Fruit fly (Drosophila melanogaster): ENCODE results near the gene Hsp27.
A peak's percentile ranks its signal among the peaks of the same experiment; 100 is the strongest.

Hsp27 gene

dm6 chr3L:9431848-9432623 lies 48.2 kb downstream of the Hsp27 start:
- TF ChIP-seq Clk (GFP tag; optimal IDR thresholded peaks at IDR 0.05) (no peak), CG33017 (tag; optimal IDR thresholded peaks at IDR 0.05) (no peak), cnc (optimal IDR thresholded peaks at IDR 0.05) (no peak), CG11617 (GFP tag; optimal IDR thresholded peaks at IDR 0.05) (no peak), CG7045 (GFP tag; optimal IDR thresholded peaks at IDR 0.05) (no peak), CG14711 (tag; optimal IDR thresholded peaks at IDR 0.05) (no peak), cic (GFP tag; optimal IDR thresholded peaks at IDR 0.05) (no peak), bab1 (GFP tag; optimal IDR thresholded peaks at IDR 0.05) (no peak), pad (GFP tag; optimal IDR thresholded peaks at IDR 0.05) (no peak), Crg-1 (GFP tag; optimal IDR thresholded peaks at IDR 0.05) (no peak), Mnt (GFP tag; optimal IDR thresholded peaks at IDR 0.05) (no peak), CG1620 (GFP tag; optimal IDR thresholded peaks at IDR 0.05) (no peak), CG5204 (GFP tag; optimal IDR thresholded peaks at IDR 0.05) (no peak), tj (GFP tag; optimal IDR thresholded peaks at IDR 0.05) (no peak), kay (GFP tag; ENCODE audit: borderline replicate concordance) (no peak)

- TF ChIP-seq Crg-1 (GFP tag; optimal IDR thresholded peaks at IDR 0.05) (peak; percentile 11), bab1 (GFP tag; optimal IDR thresholded peaks at IDR 0.05) (no peak), CG7101 (tag; optimal IDR thresholded peaks at IDR 0.05) (no peak), cic (GFP tag; optimal IDR thresholded peaks at IDR 0.05) (peak; percentile 25)
Measured at dm6 chr3L:9432810-9433587, 49.1 kb downstream of the Hsp27 start.
